Fruit fly (Drosophila melanogaster) whole organism, wandering third instar larva: ENCODE data around the gene Uch-L5.

Experiments used
- Abd-B ChIP-seq: fragments of >200 bp; optimal IDR thresholded peaks from 2 replicates; lab custom pipeline; 2017; ENCODE audit warnings: missing biosample characterization, missing genetic modification characterization
- Hr83 ChIP-seq: fragments of 200-300 bp; sonication (Bioruptor generic); optimal IDR thresholded peaks from 2 replicates; lab custom pipeline; 2016; ENCODE audit warnings: missing biosample characterization, mild to moderate bottlenecking, missing genetic modification characterization, moderate library complexity; ENCODE audit not compliant: poor library complexity, severe bottlenecking
- Myc ChIP-seq: fragments of >200 bp; optimal IDR thresholded peaks from 2 replicates; lab custom pipeline; 2017
- N ChIP-seq: fragments of >200 bp; optimal IDR thresholded peaks from 2 replicates; lab custom pipeline; 2018; ENCODE audit warnings: missing biosample characterization, missing external identifiers, missing genetic modification characterization
- dmrt93B ChIP-seq: fragments of 200-800 bp; sonication (Bioruptor generic); optimal IDR thresholded peaks from 2 replicates; lab custom pipeline; 2018; ENCODE audit warnings: missing biosample characterization, mild to moderate bottlenecking, missing genetic modification characterization
- jim ChIP-seq: fragments of 175-275, 200-325 bp; sonication (Bioruptor generic); optimal IDR thresholded peaks from 2 replicates; lab custom pipeline; 2016; ENCODE audit warnings: missing biosample characterization, mild to moderate bottlenecking, missing genetic modification characterization
- psq ChIP-seq: fragments of 200-800 bp; sonication (Bioruptor generic); optimal IDR thresholded peaks from 3 replicates; lab custom pipeline; 2017; ENCODE audit warnings: missing biosample characterization, mild to moderate bottlenecking, missing genetic modification characterization, moderate library complexity

dm6 chr3L:9505713-9506062, 28.9 kb upstream of the Uch-L5 start:
- TF ChIP-seq Myc (lab: Kevin White, UChicago) (no peak), psq (no peak), jim (no peak), Hr83 (GFP tag; lab: Kevin White, UChicago) (no peak), N (GFP tag; lab: Kevin White, UChicago) (no peak), Abd-B (GFP tag; lab: Kevin White, UChicago) (no peak), dmrt93B (GFP tag; lab: Kevin White, UChicago) (no peak)
